5 worm cellular contexts compared by ENCODE assay signal in genomic region chrX:6204696-6205232, ce11.
A peak's percentile ranks its signal among the peaks of the same experiment; 100 is the strongest.
TF ChIP-seq lines count a peak whose summit lies in the region.

bca-1 (minus strand) TSS chrX:6204746.

TF ChIP-seq in whole organism, L1 larva, 84 proteins besides CTCF, POLR2A, EP300 and RAD21 (continues in another document):
- TF ChIP-seq ama-1 (optimal IDR thresholded peaks at IDR 0.05; lab: Kevin White, UChicago): no peak
- no peak for TF ChIP-seq pax-3 (tag; optimal IDR thresholded peaks at IDR 0.05; lab: Kevin White, UChicago)
- no peak for TF ChIP-seq isw-1 (GFP tag; IDR thresholded peaks at IDR 0.05; lab: Robert Waterston, UW)
- TF ChIP-seq rnt-1 (tag; optimal IDR thresholded peaks at IDR 0.05; lab: Kevin White, UChicago): peak; percentile 49
- TF ChIP-seq skn-1 (tag; optimal IDR thresholded peaks at IDR 0.05; lab: Kevin White, UChicago): no peak
- TF ChIP-seq ceh-8 (GFP tag; optimal IDR thresholded peaks at IDR 0.05; lab: Kevin White, UChicago): no peak
- no peak for TF ChIP-seq sup-37 (GFP tag; optimal IDR thresholded peaks at IDR 0.05; lab: Kevin White, UChicago)
- TF ChIP-seq dsc-1 (tag; optimal IDR thresholded peaks at IDR 0.05; lab: Kevin White, UChicago): no peak
- TF ChIP-seq lin-35 (GFP tag; optimal IDR thresholded peaks at IDR 0.05; lab: Kevin White, UChicago): peak in 1 of 2 experiments; percentile 68
- no peak for TF ChIP-seq ces-1 (GFP tag; optimal IDR thresholded peaks at IDR 0.05; lab: Kevin White, UChicago)
- TF ChIP-seq unc-130 (tag; optimal IDR thresholded peaks at IDR 0.05; lab: Kevin White, UChicago): peak; percentile 50
- no peak for TF ChIP-seq egl-13 (tag; optimal IDR thresholded peaks at IDR 0.05; lab: Kevin White, UChicago)
- TF ChIP-seq mdl-1 (tag; optimal IDR thresholded peaks at IDR 0.05; lab: Kevin White, UChicago): peak in 1 of 2 experiments; percentile 69
- no peak for TF ChIP-seq F16B12.6 (tag; optimal IDR thresholded peaks at IDR 0.05; lab: Kevin White, UChicago)
- no peak for TF ChIP-seq lin-39 (tag; optimal IDR thresholded peaks at IDR 0.05; lab: Kevin White, UChicago)
- peak; percentile 69 for TF ChIP-seq nhr-90 (tag; optimal IDR thresholded peaks at IDR 0.05; lab: Kevin White, UChicago; ENCODE audit: poor library complexity)
- peak in 1 of 2 experiments; percentile 16 for TF ChIP-seq lsy-2 (tag; optimal IDR thresholded peaks at IDR 0.05; lab: Kevin White, UChicago)
- TF ChIP-seq hlh-4 (tag; optimal IDR thresholded peaks at IDR 0.05; lab: Kevin White, UChicago): no peak

TF ChIP-seq in whole organism, L2 larva, 48 proteins besides CTCF, POLR2A, EP300 and RAD21 (continues in another document):
- peak; percentile 69 for TF ChIP-seq nhr-25 (tag; optimal IDR thresholded peaks at IDR 0.05; lab: Kevin White, UChicago)
- peak; percentile 12 for TF ChIP-seq ama-1 (optimal IDR thresholded peaks at IDR 0.05; lab: Kevin White, UChicago)
- peak; percentile 59 for TF ChIP-seq crh-2 (tag; optimal IDR thresholded peaks at IDR 0.05; lab: Kevin White, UChicago)
- TF ChIP-seq nhr-129 (tag; optimal IDR thresholded peaks at IDR 0.05; lab: Kevin White, UChicago): peak; percentile 79
- TF ChIP-seq peb-1 (tag; optimal IDR thresholded peaks at IDR 0.05; lab: Kevin White, UChicago): no peak
- TF ChIP-seq snpc-4 (tag; optimal IDR thresholded peaks at IDR 0.05; lab: Kevin White, UChicago): no peak
- TF ChIP-seq egl-27 (tag; optimal IDR thresholded peaks at IDR 0.05; lab: Kevin White, UChicago): no peak
- no peak for TF ChIP-seq nhr-11 (tag; optimal IDR thresholded peaks at IDR 0.05; lab: Kevin White, UChicago)
- no peak for TF ChIP-seq R02D3.7 (tag; optimal IDR thresholded peaks at IDR 0.05; lab: Kevin White, UChicago)
- TF ChIP-seq fos-1 (tag; optimal IDR thresholded peaks at IDR 0.05; lab: Kevin White, UChicago): peak; percentile 31
- peak in 1 of 2 experiments; percentile 48 for TF ChIP-seq lsy-2 (tag; optimal IDR thresholded peaks at IDR 0.05; lab: Kevin White, UChicago)
- no peak for TF ChIP-seq elt-3 (tag; optimal IDR thresholded peaks at IDR 0.05; lab: Kevin White, UChicago)
- peak; percentile 27 for TF ChIP-seq F13H6.1 (tag; optimal IDR thresholded peaks at IDR 0.05; lab: Kevin White, UChicago)
- TF ChIP-seq nhr-21 (tag; optimal IDR thresholded peaks at IDR 0.05; lab: Kevin White, UChicago): peak; percentile 27
- no peak for TF ChIP-seq skn-1 (tag; optimal IDR thresholded peaks at IDR 0.05; lab: Kevin White, UChicago)
- peak; percentile 26 for TF ChIP-seq nhr-6 (tag; optimal IDR thresholded peaks at IDR 0.05; lab: Kevin White, UChicago)
- TF ChIP-seq sem-4 (tag; optimal IDR thresholded peaks at IDR 0.05; lab: Kevin White, UChicago): no peak
- TF ChIP-seq alr-1 (tag; optimal IDR thresholded peaks at IDR 0.05; lab: Kevin White, UChicago): no peak
- TF ChIP-seq nhr-77 (tag; optimal IDR thresholded peaks at IDR 0.05; lab: Kevin White, UChicago): no peak
- no peak for TF ChIP-seq unc-39 (tag; optimal IDR thresholded peaks at IDR 0.05; lab: Kevin White, UChicago)

TF ChIP-seq in whole organism, L3 larva, 47 proteins besides CTCF, POLR2A, EP300 and RAD21 (continues in another document):
- TF ChIP-seq pha-4 (tag; optimal IDR thresholded peaks at IDR 0.05; lab: Kevin White, UChicago): peak; percentile 56
- TF ChIP-seq nhr-25 (tag; optimal IDR thresholded peaks at IDR 0.05; lab: Kevin White, UChicago): peak; percentile 58
- TF ChIP-seq sea-2 (GFP tag; optimal IDR thresholded peaks at IDR 0.05; lab: Kevin White, UChicago): no peak
- peak; percentile 39 for TF ChIP-seq nfya-1 (tag; optimal IDR thresholded peaks at IDR 0.05; lab: Kevin White, UChicago; ENCODE audit: insufficient read depth)
- no peak for TF ChIP-seq unc-39 (tag; optimal IDR thresholded peaks at IDR 0.05; lab: Kevin White, UChicago)
- TF ChIP-seq elt-2 (tag; optimal IDR thresholded peaks at IDR 0.05; lab: Kevin White, UChicago): peak; percentile 15
- TF ChIP-seq nhr-12 (tag; optimal IDR thresholded peaks at IDR 0.05; lab: Kevin White, UChicago): no peak
- TF ChIP-seq eor-1 (tag; optimal IDR thresholded peaks at IDR 0.05; lab: Kevin White, UChicago): no peak
- peak; percentile 51 for TF ChIP-seq ama-1 (optimal IDR thresholded peaks at IDR 0.05; lab: Kevin White, UChicago)
- no peak for TF ChIP-seq aly-2 (tag; optimal IDR thresholded peaks at IDR 0.05; lab: Kevin White, UChicago)
- no peak for TF ChIP-seq jun-1 (tag; optimal IDR thresholded peaks at IDR 0.05; lab: Kevin White, UChicago)
- no peak for TF ChIP-seq mdl-1 (tag; optimal IDR thresholded peaks at IDR 0.05; lab: Kevin White, UChicago)
- TF ChIP-seq pqm-1 (tag; optimal IDR thresholded peaks at IDR 0.05; lab: Kevin White, UChicago): peak; percentile 55
- TF ChIP-seq lin-39 (tag; optimal IDR thresholded peaks at IDR 0.05; lab: Kevin White, UChicago): no peak
- TF ChIP-seq tbx-2 (tag; optimal IDR thresholded peaks at IDR 0.05; lab: Kevin White, UChicago): no peak
- no peak for TF ChIP-seq ceh-82 (tag; optimal IDR thresholded peaks at IDR 0.05; lab: Kevin White, UChicago)
- TF ChIP-seq elt-1 (tag; optimal IDR thresholded peaks at IDR 0.05; lab: Kevin White, UChicago): no peak
- peak; percentile 63 for TF ChIP-seq nhr-43 (tag; optimal IDR thresholded peaks at IDR 0.05; lab: Kevin White, UChicago; ENCODE audit: poor library complexity, severe bottlenecking)
- peak; percentile 30 for TF ChIP-seq ztf-4 (tag; optimal IDR thresholded peaks at IDR 0.05; lab: Kevin White, UChicago)
- no peak for TF ChIP-seq egl-5 (tag; optimal IDR thresholded peaks at IDR 0.05; lab: Kevin White, UChicago)

TF ChIP-seq in whole organism, L4 larva, 104 proteins besides CTCF, POLR2A, EP300 and RAD21 (continues in another document):
- TF ChIP-seq lin-15B (tag; optimal IDR thresholded peaks at IDR 0.05; lab: Kevin White, UChicago) (no peak), mdl-1 (tag; optimal IDR thresholded peaks at IDR 0.05; lab: Kevin White, UChicago) (peak in 1 of 2 experiments; percentile 49), mes-2 (tag; optimal IDR thresholded peaks at IDR 0.05; lab: Kevin White, UChicago; ENCODE audit: poor library complexity, severe bottlenecking) (no peak), nhr-10 (tag; optimal IDR thresholded peaks at IDR 0.05; lab: Kevin White, UChicago) (peak; percentile 64), gei-8 (GFP tag; optimal IDR thresholded peaks at IDR 0.05; lab: Kevin White, UChicago) (no peak), hlh-11 (tag; optimal IDR thresholded peaks at IDR 0.05; lab: Kevin White, UChicago) (peak; percentile 65), lsy-2 (tag; optimal IDR thresholded peaks at IDR 0.05; lab: Kevin White, UChicago) (peak in 1 of 2 experiments; percentile 40), dmd-6 (GFP tag; IDR thresholded peaks at IDR 0.05; lab: Robert Waterston, UW) (peak; percentile 70), nhr-28 (tag; optimal IDR thresholded peaks at IDR 0.05; lab: Kevin White, UChicago) (peak; percentile 68), tag-97 (GFP tag; IDR thresholded peaks at IDR 0.05; lab: Robert Waterston, UW) (no peak), nhr-25 (tag; optimal IDR thresholded peaks at IDR 0.05; lab: Kevin White, UChicago; ENCODE audit: borderline replicate concordance, insufficient read depth) (peak; percentile 14), pha-4 (GFP tag; IDR thresholded peaks at IDR 0.05; lab: Robert Waterston, UW) (no peak), pha-4 (tag; optimal IDR thresholded peaks at IDR 0.05; lab: Kevin White, UChicago) (peak; percentile 5), nhr-77 (tag; optimal IDR thresholded peaks at IDR 0.05; lab: Kevin White, UChicago) (peak; percentile 6), daf-16 (GFP tag; optimal IDR thresholded peaks at IDR 0.05; lab: Kevin White, UChicago) (peak in 1 of 2 experiments; percentile 22), daf-16 (tag; optimal IDR thresholded peaks at IDR 0.05; lab: Kevin White, UChicago) (peak; percentile 53), hif-1 (tag; optimal IDR thresholded peaks at IDR 0.05; lab: Kevin White, UChicago) (peak in 1 of 2 experiments; percentile 24), madf-9 (GFP tag; conservative IDR thresholded peaks at IDR 0.05; lab: Robert Waterston, UW) (no peak), mxl-3 (GFP tag; optimal IDR thresholded peaks at IDR 0.05; lab: Kevin White, UChicago) (peak; percentile 37), mep-1 (tag; optimal IDR thresholded peaks at IDR 0.05; lab: Kevin White, UChicago) (peak; percentile 59)

TF ChIP-seq in whole organism, young adult, 124 proteins besides CTCF, POLR2A, EP300 and RAD21:
- peak; percentile 55 for TF ChIP-seq ztf-26 (tag; optimal IDR thresholded peaks at IDR 0.05; lab: Kevin White, UChicago)
- no peak for TF ChIP-seq cebp-1 (GFP tag; IDR thresholded peaks at IDR 0.05; lab: Robert Waterston, UW)
- TF ChIP-seq cebp-1 (tag; optimal IDR thresholded peaks at IDR 0.05; lab: Kevin White, UChicago): peak; percentile 11
- TF ChIP-seq ccch-3 (GFP tag; optimal IDR thresholded peaks at IDR 0.05; lab: Kevin White, UChicago): no peak
- TF ChIP-seq C17E4.6 (GFP tag; IDR thresholded peaks at IDR 0.05; lab: Robert Waterston, UW): no peak
- TF ChIP-seq hmg-1.2 (GFP tag; IDR thresholded peaks at IDR 0.05; lab: Robert Waterston, UW): no peak
- peak; percentile 56 for TF ChIP-seq lin-40 (tag; optimal IDR thresholded peaks at IDR 0.05; lab: Kevin White, UChicago)
- peak; percentile 52 for TF ChIP-seq nhr-80 (tag; optimal IDR thresholded peaks at IDR 0.05; lab: Kevin White, UChicago)
